Worm (Caenorhabditis elegans) whole organism, L1 larva: ENCODE data around the gene znf-706.

Experiments used
- C16A3.4 ChIP-seq: fragments of 150-350 bp; optimal IDR thresholded peaks from 2 replicates; lab custom pipeline; 2014; ENCODE audit warnings: missing biosample characterization, missing genetic modification characterization
- F16B12.6 ChIP-seq: fragments of 150-350 bp; optimal IDR thresholded peaks from 2 replicates; lab custom pipeline; 2014; ENCODE audit warnings: missing biosample characterization, missing genetic modification characterization
- alr-1 ChIP-seq: fragments of 200-800 bp; sonication (Bioruptor generic); optimal IDR thresholded peaks from 2 replicates; lab custom pipeline; 2018; ENCODE audit warnings: borderline replicate concordance, mild to moderate bottlenecking, missing genetic modification characterization, missing compliant biosample characterization
- ama-1 ChIP-seq: fragments of 150-350 bp; optimal IDR thresholded peaks from 2 replicates; lab custom pipeline; 2014
- blmp-1 ChIP-seq: fragments of 150-350 bp; optimal IDR thresholded peaks from 2 replicates; lab custom pipeline; 2014; ENCODE audit warnings: missing biosample characterization, missing genetic modification characterization
- ceh-63 ChIP-seq: fragments of 200-800 bp; sonication (Bioruptor generic); optimal IDR thresholded peaks from 2 replicates; lab custom pipeline; 2018; ENCODE audit warnings: mild to moderate bottlenecking, missing genetic modification characterization, missing compliant biosample characterization
- ceh-8 ChIP-seq: fragments of 200-800 bp; sonication (Bioruptor generic); optimal IDR thresholded peaks from 2 replicates; lab custom pipeline; 2018; ENCODE audit warnings: mild to moderate bottlenecking, missing genetic modification characterization, moderate library complexity, missing compliant biosample characterization
- ceh-82 ChIP-seq, 3 experiments: fragments of 150-350 bp in 1 of 3; sonication (generic microtip) in 2 of 3; optimal IDR thresholded peaks; 2 replicates each; lab custom pipeline; 2014 to 2017; ENCODE audit warnings: missing biosample characterization in 3 of 3, missing genetic modification characterization in 3 of 3
- ceh-88 ChIP-seq: fragments of 200-800 bp; sonication (Bioruptor generic); IDR thresholded peaks from 2 replicates; pipeline ENCODE4 v1.3.6; 2022; ENCODE audit warnings: missing genetic modification characterization, missing compliant biosample characterization
- ceh-90 ChIP-seq: sonication (generic microtip); optimal IDR thresholded peaks from 2 replicates; lab custom pipeline; 2016; ENCODE audit warnings: missing genetic modification characterization, missing compliant biosample characterization
- dpl-1 ChIP-seq, 3 experiments: fragments of 150-350 bp in 2 of 3; sonication (generic microtip) in 1 of 3; optimal IDR thresholded peaks; 2 replicates each; lab custom pipeline; 2014 to 2017; ENCODE audit warnings: missing biosample characterization in 3 of 3, missing genetic modification characterization in 3 of 3, missing genetic modification reagents in 3 of 3
- efl-1 ChIP-seq, 4 experiments: fragments of 150-350 bp; optimal IDR thresholded peaks in 3 of 4; peaks in 1 of 4; 1 replicate in 1 of 4; 2 replicates in 3 of 4; lab custom pipeline; 2014; ENCODE audit warnings: missing biosample characterization in 2 of 4, missing genetic modification characterization in 2 of 4, missing genetic modification reagents in 2 of 4
- egl-13 ChIP-seq: sonication (generic microtip); optimal IDR thresholded peaks from 2 replicates; lab custom pipeline; 2016; ENCODE audit warnings: missing genotype, missing genetic modification reagents, missing genetic modification characterization, missing compliant biosample characterization
- egl-27 ChIP-seq, 2 experiments: fragments of 150-350 bp in 1 of 2; sonication (generic microtip); optimal IDR thresholded peaks; 3 replicates each; lab custom pipeline; 2017 to 2018; ENCODE audit warnings: missing biosample characterization in 2 of 2, missing genetic modification characterization in 2 of 2, missing genetic modification reagents in 2 of 2
- elt-2 ChIP-seq: sonication (generic microtip); optimal IDR thresholded peaks from 2 replicates; lab custom pipeline; 2016; ENCODE audit warnings: missing genetic modification characterization, mild to moderate bottlenecking, inconsistent platforms, missing compliant biosample characterization, missing genetic modification reagents
- ets-5 ChIP-seq: fragments of 200-800 bp; sonication (Bioruptor generic); IDR thresholded peaks from 2 replicates; pipeline ENCODE4 v1.3.6; 2022; ENCODE audit warnings: missing genetic modification characterization, missing compliant biosample characterization
- fkh-10 ChIP-seq: sonication (generic microtip); optimal IDR thresholded peaks from 2 replicates; lab custom pipeline; 2017; ENCODE audit warnings: missing biosample characterization, missing genetic modification reagents, missing genetic modification characterization
- fkh-4 ChIP-seq: sonication (generic microtip); optimal IDR thresholded peaks from 2 replicates; lab custom pipeline; 2016; ENCODE audit warnings: missing compliant biosample characterization, missing genetic modification characterization, borderline replicate concordance
- fkh-8 ChIP-seq: sonication (generic microtip); optimal IDR thresholded peaks from 2 replicates; lab custom pipeline; 2016; ENCODE audit warnings: mild to moderate bottlenecking, missing genetic modification characterization, missing compliant biosample characterization
- hlh-17 ChIP-seq: fragments of 200-800 bp; sonication (Bioruptor generic); optimal IDR thresholded peaks from 2 replicates; lab custom pipeline; 2018; ENCODE audit warnings: missing genetic modification characterization, mild to moderate bottlenecking, missing compliant biosample characterization, moderate library complexity, borderline replicate concordance
- isw-1 ChIP-seq: fragments of 200-800 bp; sonication (Bioruptor generic); IDR thresholded peaks from 2 replicates; pipeline ENCODE4 v1.3.6; 2022; ENCODE audit warnings: missing genetic modification characterization, missing compliant biosample characterization
- jun-1 ChIP-seq: fragments of 150-350 bp; optimal IDR thresholded peaks from 2 replicates; lab custom pipeline; 2014; ENCODE audit warnings: missing biosample characterization, missing genetic modification reagents, missing genetic modification characterization
- lin-35 ChIP-seq, 2 experiments: fragments of 150-350 bp; optimal IDR thresholded peaks; 2 replicates each; lab custom pipeline; 2014; ENCODE audit warnings: missing biosample characterization in 2 of 2, missing genetic modification characterization in 2 of 2, missing genetic modification reagents in 2 of 2
- lin-39 ChIP-seq: fragments of 150-350 bp; optimal IDR thresholded peaks from 2 replicates; lab custom pipeline; 2014; ENCODE audit warnings: missing biosample characterization, missing genetic modification reagents, missing genetic modification characterization
- mab-9 ChIP-seq: fragments of 200-800 bp; sonication (Bioruptor generic); IDR thresholded peaks from 2 replicates; pipeline ENCODE4 v1.3.6; 2022; ENCODE audit warnings: missing genetic modification reagents, missing genetic modification characterization, missing compliant biosample characterization
- mdl-1 ChIP-seq, 2 experiments: fragments of 150-350 bp; optimal IDR thresholded peaks; 2 replicates each; lab custom pipeline; 2014 to 2017; ENCODE audit warnings: missing biosample characterization in 2 of 2, missing genetic modification characterization in 2 of 2, inconsistent platforms in 1 of 2
- mep-1 ChIP-seq: fragments of 150-350 bp; optimal IDR thresholded peaks from 2 replicates; lab custom pipeline; 2014; ENCODE audit warnings: missing biosample characterization, missing genetic modification characterization
- nhr-11 ChIP-seq: fragments of 150-350 bp; optimal IDR thresholded peaks from 2 replicates; lab custom pipeline; 2014; ENCODE audit warnings: missing biosample characterization, missing genetic modification characterization
- nhr-71 ChIP-seq: sonication (generic microtip); optimal IDR thresholded peaks from 2 replicates; lab custom pipeline; 2016; ENCODE audit warnings: mild to moderate bottlenecking, missing genetic modification characterization, moderate library complexity, missing compliant biosample characterization
- nhr-76 ChIP-seq: sonication (generic microtip); optimal IDR thresholded peaks from 2 replicates; lab custom pipeline; 2017; ENCODE audit warnings: missing biosample characterization, missing genetic modification characterization
- nhr-77 ChIP-seq: fragments of 150-350 bp; optimal IDR thresholded peaks from 2 replicates; lab custom pipeline; 2014; ENCODE audit warnings: missing biosample characterization, missing genetic modification characterization
- nhr-84 ChIP-seq: sonication (generic microtip); optimal IDR thresholded peaks from 2 replicates; lab custom pipeline; 2017; ENCODE audit warnings: missing biosample characterization, missing genetic modification characterization
- nhr-85 ChIP-seq: sonication (generic microtip); peaks from one replicate; lab custom pipeline; 2016; ENCODE audit warnings: missing genetic modification characterization, inconsistent platforms, missing compliant biosample characterization
- nhr-90 ChIP-seq: sonication (generic microtip); optimal IDR thresholded peaks from 2 replicates; lab custom pipeline; 2016; ENCODE audit warnings: mild to moderate bottlenecking, missing genetic modification characterization, missing compliant biosample characterization; ENCODE audit not compliant: poor library complexity
- skn-1 ChIP-seq: fragments of 150-350 bp; optimal IDR thresholded peaks from 2 replicates; lab custom pipeline; 2014; ENCODE audit warnings: missing biosample characterization, missing genetic modification characterization
- snpc-4 ChIP-seq: fragments of 150-350 bp; optimal IDR thresholded peaks from 2 replicates; lab custom pipeline; 2014; ENCODE audit warnings: missing biosample characterization, missing genetic modification characterization
- snu-23 ChIP-seq: sonication (generic microtip); optimal IDR thresholded peaks from 2 replicates; lab custom pipeline; 2016; ENCODE audit warnings: missing genetic modification characterization, missing compliant biosample characterization
- sox-4 ChIP-seq: sonication (generic microtip); optimal IDR thresholded peaks from 2 replicates; lab custom pipeline; 2016; ENCODE audit warnings: missing genetic modification characterization, missing compliant biosample characterization
- sup-37 ChIP-seq: fragments of 200-800 bp; sonication (Bioruptor generic); optimal IDR thresholded peaks from 2 replicates; lab custom pipeline; 2018; ENCODE audit warnings: mild to moderate bottlenecking, missing genetic modification characterization, missing compliant biosample characterization
- unc-130 ChIP-seq: fragments of 150-350 bp; optimal IDR thresholded peaks from 2 replicates; lab custom pipeline; 2017; ENCODE audit warnings: missing biosample characterization, missing genetic modification characterization, inconsistent platforms
- unc-62 ChIP-seq: fragments of 150-350 bp; optimal IDR thresholded peaks from 2 replicates; lab custom pipeline; 2014; ENCODE audit warnings: missing biosample characterization, missing genetic modification reagents, missing genetic modification characterization
- unc-86 ChIP-seq: sonication (generic microtip); optimal IDR thresholded peaks from 2 replicates; lab custom pipeline; 2016; ENCODE audit warnings: missing genetic modification characterization, missing compliant biosample characterization
- unc-98 ChIP-seq: fragments of 200-800 bp; sonication (Bioruptor generic); IDR thresholded peaks from 2 replicates; pipeline ENCODE4 v1.3.6; 2022; ENCODE audit warnings: missing genetic modification characterization, missing compliant biosample characterization
- vab-15 ChIP-seq: sonication (generic microtip); optimal IDR thresholded peaks from 2 replicates; lab custom pipeline; 2017; ENCODE audit warnings: missing genotype, mild to moderate bottlenecking, missing genetic modification characterization, missing compliant biosample characterization
- ztf-11 ChIP-seq, 2 experiments: sonication (generic microtip); optimal IDR thresholded peaks; 2 replicates each; lab custom pipeline; 2016 to 2017; ENCODE audit warnings: missing genetic modification characterization in 2 of 2, missing biosample characterization in 1 of 2, missing compliant biosample characterization in 1 of 2

znf-706 gene

DNA sequence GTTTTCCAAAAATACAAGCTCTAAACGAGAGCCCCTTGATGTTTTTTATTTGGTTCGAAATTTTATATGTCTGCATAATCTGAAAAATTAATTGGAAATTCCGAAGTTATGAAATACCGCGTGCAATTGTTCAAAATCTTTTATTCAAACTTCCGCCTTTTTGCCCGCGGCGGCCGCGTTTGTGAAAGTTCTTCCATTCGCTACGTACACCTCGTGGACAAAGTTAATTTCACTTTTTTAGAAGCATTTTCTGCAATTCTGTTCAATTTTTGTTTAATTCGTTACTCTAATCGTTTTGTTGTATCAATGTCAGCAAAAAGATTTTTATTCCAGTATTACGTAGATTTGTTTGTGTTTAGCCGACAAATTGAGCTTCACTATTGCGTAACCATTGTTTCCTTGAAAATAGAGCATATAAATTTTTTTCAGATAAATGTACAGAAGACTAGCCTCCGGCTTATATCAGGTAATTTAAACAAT, 21.7 kb downstream of the znf-706 start, which contains the start of gene mppb-1 (continued):
- TF ChIP-seq alr-1 (tag; lab: Kevin White, UChicago) (no peak), dpl-1 (GFP tag; optimal IDR thresholded peaks at IDR 0.05; lab: Kevin White, UChicago) (peak; percentile 94 to 97 (median 96)), ama-1 (lab: Kevin White, UChicago) (peak; percentile 15), nhr-85 (tag; lab: Kevin White, UChicago) (peak; percentile 96), ceh-82 (tag; optimal IDR thresholded peaks at IDR 0.05; lab: Kevin White, UChicago) (peak; percentile 73 to 79 (median 76)), mab-9 (GFP tag; lab: Robert Waterston, UW) (peak; percentile 78), F16B12.6 (tag; lab: Kevin White, UChicago) (peak; percentile 57), unc-62 (GFP tag; lab: Kevin White, UChicago) (no peak), egl-27 (tag; optimal IDR thresholded peaks at IDR 0.05; lab: Kevin White, UChicago) (no peak), nhr-84 (tag; lab: Kevin White, UChicago) (no peak), efl-1 (optimal IDR thresholded peaks at IDR 0.05; lab: Kevin White, UChicago) (peak; percentile 85 to 97), efl-1 (GFP tag; optimal IDR thresholded peaks at IDR 0.05 in 1 of 2; lab: Kevin White, UChicago) (peak; percentile 96 to 99), jun-1 (tag; lab: Kevin White, UChicago) (peak; percentile 76), blmp-1 (tag; lab: Kevin White, UChicago) (peak; percentile 99), unc-98 (GFP tag; lab: Robert Waterston, UW) (peak; percentile 80), fkh-10 (GFP tag; lab: Kevin White, UChicago) (peak; percentile 41), nhr-76 (tag; lab: Kevin White, UChicago) (no peak), C16A3.4 (tag; lab: Kevin White, UChicago) (peak; percentile 81), ceh-63 (peak; percentile 82), isw-1 (GFP tag; lab: Robert Waterston, UW) (peak; percentile 81), skn-1 (tag; lab: Kevin White, UChicago) (peak; percentile 83), nhr-77 (tag; lab: Kevin White, UChicago) (peak; percentile 56), sox-4 (tag; lab: Kevin White, UChicago) (peak; percentile 85), nhr-11 (tag; lab: Kevin White, UChicago) (no peak), snu-23 (peak; percentile 90), mdl-1 (tag; optimal IDR thresholded peaks at IDR 0.05; lab: Kevin White, UChicago) (peak in 1 of 2 experiments; percentile 65), unc-86 (tag; lab: Kevin White, UChicago) (peak; percentile 81), vab-15 (tag; lab: Kevin White, UChicago) (peak; percentile 99), elt-2 (tag; lab: Kevin White, UChicago) (peak; percentile 72), nhr-90 (tag; lab: Kevin White, UChicago) (peak; percentile 94), ceh-90 (tag; lab: Kevin White, UChicago) (peak; percentile 94), ets-5 (GFP tag; lab: Robert Waterston, UW) (no peak), fkh-8 (peak; percentile 72)

DNA sequence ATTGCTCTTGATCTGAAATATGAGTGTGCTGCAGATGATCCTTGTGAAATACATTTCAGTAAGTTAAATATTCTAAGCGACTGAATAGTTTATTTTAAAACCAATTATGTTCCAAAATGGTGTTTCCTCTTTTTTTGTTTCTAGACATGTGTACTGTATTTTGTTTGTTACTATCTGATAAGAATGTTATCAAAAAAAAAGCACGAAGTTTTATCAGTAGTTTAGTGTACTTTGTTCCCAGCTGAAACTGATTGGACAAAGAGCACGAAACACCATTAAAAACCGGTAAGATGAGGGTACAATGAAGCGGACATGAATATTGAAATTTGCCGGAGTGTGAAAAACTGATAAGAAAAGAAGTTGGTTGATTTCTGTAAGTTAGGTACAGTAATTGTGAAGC, 25.8 kb downstream of the znf-706 start:
- TF ChIP-seq unc-86 (tag; lab: Kevin White, UChicago) (no peak), elt-2 (tag; lab: Kevin White, UChicago) (peak; percentile 79), unc-62 (GFP tag; lab: Kevin White, UChicago) (no peak)

DNA sequence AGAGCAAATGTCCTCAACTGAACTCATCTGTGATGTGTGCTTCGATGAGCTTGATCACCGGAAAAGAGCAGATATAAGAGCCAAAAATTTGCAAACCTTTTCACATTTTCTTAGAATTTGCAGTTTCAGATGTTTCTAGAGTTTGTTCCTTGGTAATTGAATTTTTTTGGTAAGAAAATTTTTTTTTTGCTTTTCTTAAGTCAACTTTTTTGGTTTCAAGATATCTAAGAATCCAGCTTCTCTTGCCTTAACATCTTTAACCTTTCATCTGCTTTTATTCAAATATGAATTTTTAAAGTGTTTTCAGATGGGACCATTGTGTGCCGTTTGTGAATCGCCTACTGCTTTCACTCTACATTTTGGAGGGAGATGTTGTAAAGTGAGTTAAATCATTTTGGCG, 26.3 kb downstream of the znf-706 start, which contains the start of gene nhr-11:
nhr-11 (plus strand) TSS at position 301 of the 400 bp plus-strand sequence.
- TF ChIP-seq unc-130 (tag; lab: Kevin White, UChicago), result no peak
- peak; percentile 45 for TF ChIP-seq fkh-8
- TF ChIP-seq hlh-17 (GFP tag; lab: Kevin White, UChicago), result no peak
- no peak for TF ChIP-seq ama-1 (lab: Kevin White, UChicago)

DNA sequence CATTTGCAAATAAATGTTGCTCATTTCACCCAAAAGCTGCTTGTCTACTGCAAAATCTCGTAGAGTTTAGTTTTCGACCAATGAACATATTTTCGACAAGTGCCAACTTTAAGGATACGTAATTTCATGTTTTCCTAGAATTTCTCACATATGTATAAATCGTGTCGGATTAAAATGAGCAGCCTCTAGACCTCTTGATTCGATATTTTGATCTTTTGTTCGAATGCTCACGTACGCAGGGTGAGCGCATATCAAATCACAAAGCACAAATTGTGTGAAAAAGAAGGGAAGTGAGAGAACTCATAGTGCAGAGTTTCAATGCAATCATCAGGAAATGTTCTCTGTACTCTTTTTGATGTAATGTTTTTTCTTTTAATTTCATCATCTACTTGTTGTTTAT, 32.5 kb downstream of the znf-706 start:
- TF ChIP-seq snpc-4 (tag; lab: Kevin White, UChicago) (no peak), unc-98 (GFP tag; lab: Robert Waterston, UW) (no peak), nhr-71 (peak; percentile 90), fkh-4 (no peak), ztf-11 (tag; optimal IDR thresholded peaks at IDR 0.05; lab: Kevin White, UChicago) (no peak), dpl-1 (GFP tag; optimal IDR thresholded peaks at IDR 0.05; lab: Kevin White, UChicago) (no peak), egl-13 (tag; lab: Kevin White, UChicago) (peak; percentile 53), lin-35 (GFP tag; optimal IDR thresholded peaks at IDR 0.05; lab: Kevin White, UChicago) (no peak), nhr-11 (tag; lab: Kevin White, UChicago) (no peak), ets-5 (GFP tag; lab: Robert Waterston, UW) (no peak), sup-37 (no peak), nhr-76 (tag; lab: Kevin White, UChicago) (no peak), sox-4 (tag; lab: Kevin White, UChicago) (peak; percentile 76), mep-1 (tag; lab: Kevin White, UChicago) (no peak), lin-39 (tag; lab: Kevin White, UChicago) (no peak), ceh-8 (GFP tag; lab: Kevin White, UChicago) (no peak), ceh-88 (GFP tag; lab: Robert Waterston, UW) (no peak)
